Comparison of ENCODE assay signal across 1 fruit fly cellular context in genomic region chrX:7336962-7337844, dm6.
TF ChIP-seq lines count a peak whose summit lies in the region.

Gene CBP, plus strand, starts transcription at chrX:7337352.

TF ChIP-seq in whole organism, embryonic, 481 proteins besides CTCF, POLR2A, EP300 and RAD21 (continued from another document):
- TF ChIP-seq B-H1 (GFP tag; IDR thresholded peaks at IDR 0.05; lab: Robert Waterston, UW) (peak; percentile 94), tna (GFP tag; IDR thresholded peaks at IDR 0.05; lab: Robert Waterston, UW; ENCODE audit: partially characterized antibody) (no peak), Hsf (GFP tag; optimal IDR thresholded peaks at IDR 0.05; lab: Kevin White, UChicago) (peak; percentile 98), CG2202 (tag; optimal IDR thresholded peaks at IDR 0.05; lab: Kevin White, UChicago) (peak; percentile 99), trh (GFP tag; optimal IDR thresholded peaks at IDR 0.05; lab: Kevin White, UChicago) (peak; percentile 92), en (GFP tag; optimal IDR thresholded peaks at IDR 0.05; lab: Kevin White, UChicago) (peak; percentile 97), BtbVII (GFP tag; optimal IDR thresholded peaks at IDR 0.05; lab: Kevin White, UChicago) (peak; percentile 96), HHEX (GFP tag; optimal IDR thresholded peaks at IDR 0.05; lab: Kevin White, UChicago) (peak; percentile 97), rib (GFP tag; IDR thresholded peaks at IDR 0.05; lab: Robert Waterston, UW) (no peak; the same call in none of the 2 replicates), dysf (GFP tag; IDR thresholded peaks at IDR 0.05; lab: Robert Waterston, UW) (peak; percentile 97), CG2875 (GFP tag; optimal IDR thresholded peaks at IDR 0.05; lab: Kevin White, UChicago) (peak; percentile 98), al (GFP tag; IDR thresholded peaks at IDR 0.05; lab: Robert Waterston, UW) (peak; percentile 72), dm (GFP tag; optimal IDR thresholded peaks at IDR 0.05; lab: Kevin White, UChicago) (peak; percentile 93), CG11504 (tag; optimal IDR thresholded peaks at IDR 0.05; lab: Kevin White, UChicago) (peak; percentile 98), NK7.1 (GFP tag; optimal IDR thresholded peaks at IDR 0.05; lab: Kevin White, UChicago) (peak; percentile 94), onecut (GFP tag; IDR thresholded peaks at IDR 0.05; lab: Robert Waterston, UW) (peak; percentile 96), CG34422 (GFP tag; IDR thresholded peaks at IDR 0.05; lab: Robert Waterston, UW) (peak; percentile 95), trem (tag; optimal IDR thresholded peaks at IDR 0.05; lab: Kevin White, UChicago) (peak; percentile 97), Kr (GFP tag; optimal IDR thresholded peaks at IDR 0.05; lab: Kevin White, UChicago) (peak; percentile 95), CG12155 (GFP tag; optimal IDR thresholded peaks at IDR 0.05; lab: Kevin White, UChicago) (peak; percentile 93), knrl (GFP tag; IDR thresholded peaks at IDR 0.05; lab: Robert Waterston, UW; ENCODE audit: partially characterized antibody) (no peak), tin (GFP tag; optimal IDR thresholded peaks at IDR 0.05; lab: Kevin White, UChicago) (peak; percentile 98), Dad (GFP tag; optimal IDR thresholded peaks at IDR 0.05; lab: Kevin White, UChicago) (peak; percentile 95), CHES-1-like (GFP tag; optimal IDR thresholded peaks at IDR 0.05; lab: Kevin White, UChicago) (peak; percentile 94), CG7839 (tag; optimal IDR thresholded peaks at IDR 0.05; lab: Kevin White, UChicago) (peak; percentile 99), CG1233 (GFP tag; optimal IDR thresholded peaks at IDR 0.05; lab: Kevin White, UChicago) (peak; percentile 97), CG8944 (GFP tag; optimal IDR thresholded peaks at IDR 0.05; lab: Kevin White, UChicago) (peak; percentile 98), bbx (GFP tag; IDR thresholded peaks at IDR 0.05; lab: Robert Waterston, UW; ENCODE audit: partially characterized antibody) (peak; percentile 30; the same call in 1 of the 2 replicates), CG42726 (GFP tag; IDR thresholded peaks at IDR 0.05; lab: Robert Waterston, UW; ENCODE audit: partially characterized antibody) (no peak), Ravus (GFP tag; IDR thresholded peaks at IDR 0.05; lab: Robert Waterston, UW) (peak; percentile 84), nerfin-2 (GFP tag; IDR thresholded peaks at IDR 0.05; lab: Robert Waterston, UW; ENCODE audit: partially characterized antibody) (no peak), gro (GFP tag; optimal IDR thresholded peaks at IDR 0.05; lab: Kevin White, UChicago) (peak; percentile 94), Fer2 (tag; optimal IDR thresholded peaks at IDR 0.05; lab: Kevin White, UChicago) (peak; percentile 90), Sin3A (optimal IDR thresholded peaks at IDR 0.05; lab: Kevin White, UChicago) (no peak)
